Fruit fly (Drosophila melanogaster) whole organism, embryonic: ENCODE data around the gene CG34398.

Source experiments
- BEAF-32 ChIP-seq: fragments of 200-800 bp; sonication (Bioruptor generic); optimal IDR thresholded peaks from 3 replicates; lab custom pipeline; 2017; ENCODE audit warnings: missing biosample characterization, missing genetic modification characterization, mild to moderate bottlenecking, moderate library complexity, missing genetic modification reagents
- Blimp-1 ChIP-seq: fragments of 200-800 bp; sonication (Bioruptor generic); optimal IDR thresholded peaks from 3 replicates; lab custom pipeline; 2018; ENCODE audit warnings: missing biosample characterization, missing genetic modification characterization, mild to moderate bottlenecking, moderate library complexity, missing genetic modification reagents
- C15 ChIP-seq: fragments of 200-800 bp; sonication (Bioruptor generic); IDR thresholded peaks from 3 replicates; pipeline ENCODE4 v1.3.6; 2022; ENCODE audit warnings: missing biosample characterization, missing genetic modification characterization
- CG10543 ChIP-seq: fragments of 200-800 bp; sonication (Bioruptor generic); optimal IDR thresholded peaks from 3 replicates; lab custom pipeline; 2017; ENCODE audit warnings: missing biosample characterization, mild to moderate bottlenecking, missing genetic modification characterization, moderate library complexity
- CG10979 ChIP-seq: fragments of 200-800 bp; sonication (Bioruptor generic); optimal IDR thresholded peaks from 2 replicates; lab custom pipeline; 2018; ENCODE audit warnings: missing biosample characterization, mild to moderate bottlenecking, missing genetic modification characterization, moderate library complexity
- CG12219 ChIP-seq: fragments of 200-800 bp; sonication (Bioruptor generic); optimal IDR thresholded peaks from 3 replicates; lab custom pipeline; 2018; ENCODE audit warnings: missing biosample characterization, mild to moderate bottlenecking, missing genetic modification characterization
- CG14441 ChIP-seq: fragments of 200-800 bp; sonication (Bioruptor generic); IDR thresholded peaks from 2 replicates; pipeline ENCODE4 v1.3.6; 2022; ENCODE audit warnings: missing biosample characterization, missing genetic modification characterization
- CG14860 ChIP-seq: fragments of 200-800 bp; sonication (Bioruptor generic); IDR thresholded peaks from 3 replicates; pipeline ENCODE4 v1.3.6; 2022; ENCODE audit warnings: missing biosample characterization, missing genetic modification characterization; ENCODE audit not compliant: partially characterized antibody
- CG15011 ChIP-seq: fragments of 200-800 bp; sonication (Bioruptor generic); optimal IDR thresholded peaks from 3 replicates; lab custom pipeline; 2018; ENCODE audit warnings: missing biosample characterization, mild to moderate bottlenecking, missing genetic modification characterization
- CG17328 ChIP-seq: fragments of 200-800 bp; sonication (Bioruptor generic); IDR thresholded peaks from 2 replicates; pipeline ENCODE4 v1.3.6; 2022; ENCODE audit warnings: missing biosample characterization, missing genetic modification characterization
- CG17568 ChIP-seq: fragments of 200-800 bp; sonication (Bioruptor generic); optimal IDR thresholded peaks from 2 replicates; lab custom pipeline; 2018; ENCODE audit warnings: missing biosample characterization, mild to moderate bottlenecking, missing genetic modification characterization, moderate library complexity
- CG18599 ChIP-seq: fragments of 200-800 bp; sonication (Bioruptor generic); optimal IDR thresholded peaks from 3 replicates; lab custom pipeline; 2017; ENCODE audit warnings: missing biosample characterization, missing genetic modification characterization, mild to moderate bottlenecking, moderate library complexity, missing genetic modification reagents
- CG4424 ChIP-seq: fragments of 200-800 bp; sonication (Bioruptor generic); optimal IDR thresholded peaks from 3 replicates; lab custom pipeline; 2016; ENCODE audit warnings: missing biosample characterization, missing genetic modification characterization
- CG4707 ChIP-seq: fragments of 200-800 bp; sonication (Bioruptor generic); optimal IDR thresholded peaks from 2 replicates; lab custom pipeline; 2018; ENCODE audit warnings: missing biosample characterization, mild to moderate bottlenecking, missing genetic modification characterization, moderate library complexity
- CG6689 ChIP-seq: fragments of 200-800 bp; sonication (Bioruptor generic); IDR thresholded peaks from 2 replicates; pipeline ENCODE4 v1.3.6; 2022; ENCODE audit warnings: missing biosample characterization, missing genetic modification characterization
- CG6791 ChIP-seq: fragments of 200-800 bp; sonication (Bioruptor generic); IDR thresholded peaks from 3 replicates; pipeline ENCODE4 v1.3.6; 2022; ENCODE audit warnings: missing biosample characterization, missing genetic modification characterization; ENCODE audit not compliant: partially characterized antibody
- CG8944 ChIP-seq: fragments of 200-800 bp; sonication (Bioruptor generic); optimal IDR thresholded peaks from 3 replicates; lab custom pipeline; 2016; ENCODE audit warnings: missing biosample characterization, missing genetic modification characterization
- CTCF ChIP-seq: fragments of 200-800 bp; sonication (Bioruptor generic); optimal IDR thresholded peaks from 2 replicates; lab custom pipeline; 2017; ENCODE audit warnings: missing biosample characterization, mild to moderate bottlenecking, missing genetic modification characterization, moderate library complexity
- CrebB ChIP-seq: fragments of 200-800 bp; sonication (Bioruptor generic); optimal IDR thresholded peaks from 3 replicates; lab custom pipeline; 2018; ENCODE audit warnings: missing biosample characterization, mild to moderate bottlenecking, missing genetic modification characterization
- Deaf1 ChIP-seq: fragments of 200-800 bp; optimal IDR thresholded peaks from 3 replicates; lab custom pipeline; 2019; ENCODE audit warnings: missing biosample characterization, mild to moderate bottlenecking, missing genetic modification characterization, moderate library complexity
- Drgx ChIP-seq: fragments of 200-800 bp; sonication (Bioruptor generic); IDR thresholded peaks from 2 replicates; pipeline ENCODE4 v1.3.6; 2022; ENCODE audit warnings: missing biosample characterization, missing genetic modification characterization
- HLHmδ ChIP-seq: fragments of 200-800 bp; sonication (Bioruptor generic); optimal IDR thresholded peaks from 2 replicates; lab custom pipeline; 2018; ENCODE audit warnings: missing biosample characterization, mild to moderate bottlenecking, missing genetic modification characterization, moderate library complexity
- Hr3 ChIP-seq: fragments of 200-800 bp; sonication (Bioruptor generic); optimal IDR thresholded peaks from 3 replicates; lab custom pipeline; 2016; ENCODE audit warnings: missing biosample characterization, missing genetic modification characterization
- Kr ChIP-seq: fragments of 200-800 bp; sonication (Bioruptor generic); optimal IDR thresholded peaks from 2 replicates; lab custom pipeline; 2017; ENCODE audit warnings: missing biosample characterization, mild to moderate bottlenecking, missing genetic modification characterization
- NC2β ChIP-seq: fragments of 200-800 bp; sonication (Bioruptor generic); optimal IDR thresholded peaks from 2 replicates; lab custom pipeline; 2016; ENCODE audit warnings: missing biosample characterization, missing genetic modification characterization
- Ptx1 ChIP-seq: fragments of 200-800 bp; sonication (Bioruptor generic); IDR thresholded peaks from 2 replicates; pipeline ENCODE4 v1.3.6; 2022; ENCODE audit warnings: missing biosample characterization, missing genetic modification characterization
- Spps ChIP-seq: fragments of 200-800 bp; sonication (Bioruptor generic); optimal IDR thresholded peaks from 2 replicates; lab custom pipeline; 2018; ENCODE audit warnings: missing biosample characterization, mild to moderate bottlenecking, missing genetic modification characterization
- Stat92E ChIP-seq, 3 experiments: fragments of >200 bp in 2 of 3; fragments of 200-800 bp in 1 of 3; sonication (Bioruptor generic) in 1 of 3; optimal IDR thresholded peaks; 2 replicates each; lab custom pipeline; 2017 to 2019; ENCODE audit warnings: missing biosample characterization in 3 of 3, missing genetic modification characterization in 3 of 3, mild to moderate bottlenecking in 1 of 3, moderate library complexity in 1 of 3
- Xrp1 ChIP-seq: fragments of 200-800 bp; sonication (Bioruptor generic); IDR thresholded peaks from 2 replicates; pipeline ENCODE4 v1.3.6; 2022; ENCODE audit warnings: missing biosample characterization, missing genetic modification characterization
- ase ChIP-seq: fragments of 200-800 bp; sonication (Bioruptor generic); IDR thresholded peaks from 3 replicates; pipeline ENCODE4 v1.3.6; 2022; ENCODE audit warnings: missing biosample characterization, missing genetic modification characterization
- corto ChIP-seq: fragments of 200-800 bp; sonication (Bioruptor generic); optimal IDR thresholded peaks from 2 replicates; lab custom pipeline; 2016; ENCODE audit warnings: missing biosample characterization, mild to moderate bottlenecking, missing genetic modification characterization, moderate library complexity
- danr ChIP-seq: fragments of 200-800 bp; sonication (Bioruptor generic); IDR thresholded peaks from 2 replicates; pipeline ENCODE4 v1.3.6; 2022; ENCODE audit warnings: missing biosample characterization, missing genetic modification characterization
- dati ChIP-seq: fragments of 200-800 bp; sonication (Bioruptor generic); IDR thresholded peaks from 2 replicates; pipeline ENCODE4 v1.3.6; 2022; ENCODE audit warnings: missing biosample characterization, missing genetic modification characterization
- dmrt99B ChIP-seq: fragments of 200-800 bp; sonication (Bioruptor generic); optimal IDR thresholded peaks from 2 replicates; lab custom pipeline; 2018; ENCODE audit warnings: missing biosample characterization, mild to moderate bottlenecking, missing genetic modification characterization, moderate library complexity
- ems ChIP-seq: fragments of 200-800 bp; sonication (Bioruptor generic); optimal IDR thresholded peaks from 3 replicates; lab custom pipeline; 2016; ENCODE audit warnings: missing biosample characterization, missing genetic modification characterization
- fd96Cb ChIP-seq: fragments of 200-800 bp; sonication (Bioruptor generic); optimal IDR thresholded peaks from 2 replicates; lab custom pipeline; 2018; ENCODE audit warnings: missing biosample characterization, mild to moderate bottlenecking, missing genetic modification characterization, moderate library complexity
- fru ChIP-seq: fragments of >200 bp; optimal IDR thresholded peaks from 2 replicates; lab custom pipeline; 2017
- gcm2 ChIP-seq: fragments of 200-800 bp; sonication (Bioruptor generic); optimal IDR thresholded peaks from 2 replicates; lab custom pipeline; 2016; ENCODE audit warnings: missing biosample characterization, missing genetic modification characterization
- grn ChIP-seq: fragments of 200-800 bp; sonication (Bioruptor generic); optimal IDR thresholded peaks from 3 replicates; lab custom pipeline; 2017; ENCODE audit warnings: missing biosample characterization, missing genetic modification characterization
- gt ChIP-seq: fragments of 200-800 bp; sonication (Bioruptor generic); IDR thresholded peaks from 2 replicates; pipeline ENCODE4 v1.3.6; 2022; ENCODE audit warnings: missing biosample characterization, missing genetic modification characterization
- jumu ChIP-seq: fragments of 200-800 bp; sonication (Bioruptor generic); optimal IDR thresholded peaks from 3 replicates; lab custom pipeline; 2016; ENCODE audit warnings: missing biosample characterization, missing genetic modification characterization
- ken ChIP-seq: fragments of 200-800 bp; sonication (Bioruptor generic); IDR thresholded peaks from 3 replicates; pipeline ENCODE4 v1.3.6; 2022; ENCODE audit warnings: missing biosample characterization, missing genetic modification characterization
- lab ChIP-seq: fragments of 200-800 bp; sonication (Bioruptor generic); optimal IDR thresholded peaks from 3 replicates; lab custom pipeline; 2017; ENCODE audit warnings: missing biosample characterization, missing genetic modification characterization, mild to moderate bottlenecking, moderate library complexity, missing genetic modification reagents
- oc ChIP-seq: fragments of 200-800 bp; sonication (Bioruptor generic); optimal IDR thresholded peaks from 2 replicates; lab custom pipeline; 2018; ENCODE audit warnings: missing biosample characterization, mild to moderate bottlenecking, missing genetic modification characterization, moderate library complexity
- peb ChIP-seq: fragments of 200-800 bp; sonication (Bioruptor generic); IDR thresholded peaks from 2 replicates; pipeline ENCODE4 v1.3.6; 2022; ENCODE audit warnings: missing biosample characterization, missing genetic modification characterization
- psq ChIP-seq: fragments of 200-800 bp; sonication (Bioruptor generic); optimal IDR thresholded peaks from 2 replicates; lab custom pipeline; 2017; ENCODE audit warnings: missing biosample characterization, missing genetic modification characterization
- ranshi ChIP-seq: fragments of 200-800 bp; sonication (Bioruptor generic); IDR thresholded peaks from 2 replicates; pipeline ENCODE4 v1.3.6; 2022; ENCODE audit warnings: missing biosample characterization, missing genetic modification characterization
- scrt ChIP-seq: fragments of 200-800 bp; sonication (Bioruptor generic); optimal IDR thresholded peaks from 2 replicates; lab custom pipeline; 2018; ENCODE audit warnings: missing biosample characterization, mild to moderate bottlenecking, missing genetic modification characterization, moderate library complexity
- sens ChIP-seq: fragments of 200-800 bp; sonication (Bioruptor generic); peaks from one replicate; lab custom pipeline; 2016; ENCODE audit warnings: missing biosample characterization, missing genetic modification characterization
- sens-2 ChIP-seq: fragments of 200-800 bp; sonication (Bioruptor generic); IDR thresholded peaks from 2 replicates; pipeline ENCODE4 v1.3.6; 2022; ENCODE audit warnings: missing biosample characterization, missing genetic modification characterization
- sisA ChIP-seq: fragments of 200-800 bp; sonication (Bioruptor generic); IDR thresholded peaks from 2 replicates; pipeline ENCODE4 v1.3.6; 2022; ENCODE audit warnings: missing biosample characterization, missing genetic modification characterization
- tin ChIP-seq: fragments of 200-800 bp; sonication (Bioruptor generic); optimal IDR thresholded peaks from 3 replicates; lab custom pipeline; 2016; ENCODE audit warnings: missing biosample characterization, missing genetic modification characterization
- tx ChIP-seq: fragments of 200-800 bp; sonication (Bioruptor generic); optimal IDR thresholded peaks from 2 replicates; lab custom pipeline; 2016; ENCODE audit warnings: missing biosample characterization, missing genetic modification characterization

CG34398 gene

DNA sequence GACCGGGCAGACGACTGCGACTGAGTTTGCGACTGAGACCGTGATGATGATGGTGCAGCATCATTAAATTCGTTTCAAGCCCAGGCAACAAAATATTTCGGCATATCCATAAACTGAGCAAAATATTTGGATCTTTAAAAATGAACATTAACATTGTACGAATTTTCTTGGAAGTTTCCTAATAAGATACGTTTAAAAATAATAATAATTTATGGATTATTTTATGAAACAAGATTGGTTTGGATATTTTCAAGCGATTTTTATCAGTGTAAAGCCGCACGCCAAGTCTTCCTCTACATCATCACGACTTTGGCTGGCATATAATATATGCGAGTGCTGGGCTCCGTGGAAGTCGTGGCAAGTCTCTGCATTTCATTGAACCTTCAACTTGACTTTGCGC lies 21.7 kb downstream of the CG34398 start:
- TF ChIP-seq tin (GFP tag; lab: Kevin White, UChicago) (no peak), peb (no peak), tx (GFP tag; lab: Kevin White, UChicago) (no peak), Drgx (GFP tag; lab: Robert Waterston, UW) (peak; percentile 61), CTCF (no peak), Blimp-1 (peak; percentile 52), CG4424 (GFP tag; lab: Kevin White, UChicago) (no peak), CG8944 (GFP tag; lab: Kevin White, UChicago) (no peak), psq (GFP tag; lab: Kevin White, UChicago) (no peak), gcm2 (no peak), NC2β (GFP tag; lab: Kevin White, UChicago) (no peak), ems (no peak), gt (GFP tag; lab: Robert Waterston, UW) (no peak), CG6689 (GFP tag; lab: Robert Waterston, UW) (peak; percentile 31; the same call in 1 of the 2 replicates), Kr (no peak), CG18599 (no peak), sens (GFP tag; lab: Kevin White, UChicago) (peak; percentile 83), CG10543 (GFP tag; lab: Kevin White, UChicago) (no peak), CG10979 (tag; lab: Kevin White, UChicago) (peak; percentile 38), grn (no peak), CG14860 (GFP tag; lab: Robert Waterston, UW) (no peak), Stat92E (GFP tag; optimal IDR thresholded peaks at IDR 0.05; lab: Kevin White, UChicago) (no peak), CG12219 (GFP tag; lab: Kevin White, UChicago) (no peak), corto (peak; percentile 74), dmrt99B (tag; lab: Kevin White, UChicago) (peak; percentile 57), HLHmδ (GFP tag; lab: Kevin White, UChicago) (no peak), dati (GFP tag; lab: Robert Waterston, UW) (no peak), BEAF-32 (no peak), CG15011 (GFP tag; lab: Kevin White, UChicago) (no peak), Deaf1 (no peak), CG6791 (GFP tag; lab: Robert Waterston, UW) (no peak), ranshi (GFP tag; lab: Robert Waterston, UW) (0 out of 2 replicates have a peak, but pooled peaks have one; percentile 9), sisA (no peak), CG17328 (no peak), lab (GFP tag; lab: Kevin White, UChicago) (peak; percentile 12), fru (lab: Kevin White, UChicago) (no peak), jumu (GFP tag; lab: Kevin White, UChicago) (no peak), sens-2 (GFP tag; lab: Robert Waterston, UW) (no peak), C15 (GFP tag; lab: Robert Waterston, UW) (no peak), oc (tag; lab: Kevin White, UChicago) (no peak), CG4707 (GFP tag; lab: Kevin White, UChicago) (no peak), Ptx1 (peak; percentile 13; the same call in 1 of the 2 replicates), danr (no peak), ase (no peak), Spps (tag; lab: Kevin White, UChicago) (no peak), ken (GFP tag; lab: Robert Waterston, UW) (no peak), Xrp1 (GFP tag; lab: Robert Waterston, UW) (peak; percentile 50; the same call in 1 of the 2 replicates), CG14441 (GFP tag; lab: Robert Waterston, UW) (no peak), Hr3 (GFP tag; lab: Kevin White, UChicago) (peak; percentile 4), fd96Cb (peak; percentile 19), CrebB (no peak), CG17568 (GFP tag; lab: Kevin White, UChicago) (no peak), scrt (GFP tag; lab: Kevin White, UChicago) (no peak)
